Worm (Caenorhabditis elegans) whole organism, L3 larva: ENCODE results near the gene pals-39.

Experiments used
- aly-2 ChIP-seq: fragments of 150-350 bp; optimal IDR thresholded peaks from 2 replicates; lab custom pipeline; 2014; ENCODE audit warnings: missing biosample characterization, missing genetic modification characterization
- ceh-16 ChIP-seq: sonication (generic microtip); optimal IDR thresholded peaks from 2 replicates; lab custom pipeline; 2017; ENCODE audit warnings: missing biosample characterization, missing genetic modification characterization
- ceh-28 ChIP-seq: fragments of 150-350 bp; optimal IDR thresholded peaks from 2 replicates; lab custom pipeline; 2014; ENCODE audit warnings: missing biosample characterization, missing genetic modification reagents, missing genetic modification characterization
- ceh-9 ChIP-seq: sonication (generic microtip); optimal IDR thresholded peaks from 2 replicates; lab custom pipeline; 2018; ENCODE audit warnings: missing biosample characterization, missing genetic modification characterization
- daf-12 ChIP-seq: fragments of 150-350 bp; optimal IDR thresholded peaks from 2 replicates; lab custom pipeline; 2014; ENCODE audit warnings: missing biosample characterization, missing genetic modification reagents, missing genetic modification characterization
- egl-27 ChIP-seq: sonication (generic microtip); optimal IDR thresholded peaks from 4 replicates; lab custom pipeline; 2017; ENCODE audit warnings: missing biosample characterization, missing genetic modification reagents, missing genetic modification characterization
- elt-1 ChIP-seq: fragments of 150-350 bp; optimal IDR thresholded peaks from 2 replicates; lab custom pipeline; 2014; ENCODE audit warnings: missing biosample characterization, missing genetic modification characterization
- elt-2 ChIP-seq: sonication (generic microtip); optimal IDR thresholded peaks from 2 replicates; lab custom pipeline; 2016; ENCODE audit warnings: missing genetic modification reagents, mild to moderate bottlenecking, missing genetic modification characterization, missing compliant biosample characterization
- elt-3 ChIP-seq, 3 experiments: fragments of 150-350 bp in 1 of 3; sonication (generic microtip) in 2 of 3; optimal IDR thresholded peaks; 2 replicates in 2 of 3; 4 replicates in 1 of 3; lab custom pipeline; 2014 to 2017; ENCODE audit warnings: missing biosample characterization in 3 of 3, missing genetic modification characterization in 3 of 3
- eor-1 ChIP-seq, 2 experiments: fragments of 150-350 bp; optimal IDR thresholded peaks; 2 replicates each; lab custom pipeline; 2014 to 2018; ENCODE audit warnings: missing biosample characterization in 2 of 2, missing genetic modification characterization in 2 of 2
- fkh-2 ChIP-seq: fragments of 150-350 bp; optimal IDR thresholded peaks from 2 replicates; lab custom pipeline; 2014; ENCODE audit warnings: missing biosample characterization, missing genetic modification reagents, missing genetic modification characterization
- fos-1 ChIP-seq: fragments of 150-350 bp; optimal IDR thresholded peaks from 2 replicates; lab custom pipeline; 2014; ENCODE audit warnings: missing biosample characterization, missing genetic modification characterization
- hmg-11 ChIP-seq: sonication (generic microtip); optimal IDR thresholded peaks from 2 replicates; lab custom pipeline; 2016; ENCODE audit warnings: missing genetic modification characterization, missing compliant biosample characterization
- jun-1 ChIP-seq: fragments of 150-350 bp; optimal IDR thresholded peaks from 2 replicates; lab custom pipeline; 2014; ENCODE audit warnings: missing biosample characterization, missing genetic modification reagents, missing genetic modification characterization
- lin-39 ChIP-seq: fragments of 150-350 bp; optimal IDR thresholded peaks from 2 replicates; lab custom pipeline; 2018; ENCODE audit warnings: missing biosample characterization, missing genetic modification reagents, missing genetic modification characterization
- lsy-12 ChIP-seq: sonication (generic microtip); optimal IDR thresholded peaks from 2 replicates; lab custom pipeline; 2016; ENCODE audit warnings: mild to moderate bottlenecking, missing genetic modification characterization, missing compliant biosample characterization
- mdl-1 ChIP-seq: fragments of 150-350 bp; optimal IDR thresholded peaks from 2 replicates; lab custom pipeline; 2014; ENCODE audit warnings: missing biosample characterization, missing genetic modification characterization
- mml-1 ChIP-seq: fragments of 150-350 bp; sonication (generic microtip); optimal IDR thresholded peaks from 3 replicates; lab custom pipeline; 2014; ENCODE audit warnings: missing biosample characterization, missing genetic modification characterization
- nfya-1 ChIP-seq: sonication (generic microtip); optimal IDR thresholded peaks from 2 replicates; lab custom pipeline; 2017; ENCODE audit warnings: missing genetic modification characterization, mild to moderate bottlenecking, missing compliant biosample characterization, antibody characterized with exemption, moderate library complexity; ENCODE audit not compliant: insufficient read depth
- nhr-12 ChIP-seq: fragments of 150-350 bp; optimal IDR thresholded peaks from 2 replicates; lab custom pipeline; 2014; ENCODE audit warnings: missing biosample characterization, missing genetic modification characterization
- nhr-23 ChIP-seq: fragments of 150-350 bp; optimal IDR thresholded peaks from 2 replicates; lab custom pipeline; 2014; ENCODE audit warnings: missing biosample characterization, missing genetic modification reagents, missing genetic modification characterization
- nhr-25 ChIP-seq: sonication (generic microtip); optimal IDR thresholded peaks from 2 replicates; lab custom pipeline; 2017; ENCODE audit warnings: missing biosample characterization, missing genetic modification characterization
- nhr-28 ChIP-seq: fragments of 150-350 bp; optimal IDR thresholded peaks from 2 replicates; lab custom pipeline; 2014; ENCODE audit warnings: missing biosample characterization, missing genetic modification characterization
- nhr-76 ChIP-seq: fragments of 150-350 bp; sonication (generic microtip); optimal IDR thresholded peaks from 5 replicates; lab custom pipeline; 2014; ENCODE audit warnings: missing biosample characterization, missing genetic modification characterization
- nhr-77 ChIP-seq: fragments of 150-350 bp; optimal IDR thresholded peaks from 2 replicates; lab custom pipeline; 2014; ENCODE audit warnings: missing biosample characterization, missing genetic modification characterization
- pha-4 ChIP-seq: fragments of 150-350 bp; optimal IDR thresholded peaks from 2 replicates; lab custom pipeline; 2014; ENCODE audit warnings: missing biosample characterization, missing genetic modification reagents, missing genetic modification characterization
- pqm-1 ChIP-seq: fragments of 150-350 bp; optimal IDR thresholded peaks from 2 replicates; lab custom pipeline; 2017; ENCODE audit warnings: missing biosample characterization, missing genetic modification characterization, inconsistent platforms
- sea-2 ChIP-seq: fragments of 150-350 bp; sonication (generic microtip); optimal IDR thresholded peaks from 4 replicates; lab custom pipeline; 2014; ENCODE audit warnings: missing biosample characterization, missing genetic modification reagents, missing genetic modification characterization
- skn-1 ChIP-seq: fragments of 150-350 bp; optimal IDR thresholded peaks from 2 replicates; lab custom pipeline; 2014; ENCODE audit warnings: missing biosample characterization, missing genetic modification characterization
- snpc-4 ChIP-seq: fragments of 150-350 bp; optimal IDR thresholded peaks from 2 replicates; lab custom pipeline; 2014; ENCODE audit warnings: missing biosample characterization, missing genetic modification characterization
- tbx-2 ChIP-seq: sonication (generic microtip); optimal IDR thresholded peaks from 2 replicates; lab custom pipeline; 2016; ENCODE audit warnings: mild to moderate bottlenecking, missing genetic modification characterization, missing compliant biosample characterization
- unc-39 ChIP-seq: sonication (generic microtip); optimal IDR thresholded peaks from 4 replicates; lab custom pipeline; 2017; ENCODE audit warnings: missing biosample characterization, missing genetic modification characterization
- unc-62 ChIP-seq: fragments of 150-350 bp; sonication (generic microtip); optimal IDR thresholded peaks from 4 replicates; lab custom pipeline; 2014; ENCODE audit warnings: missing biosample characterization, missing genetic modification reagents, missing genetic modification characterization
- ztf-11 ChIP-seq: fragments of 150-350 bp; optimal IDR thresholded peaks from 2 replicates; lab custom pipeline; 2014; ENCODE audit warnings: missing biosample characterization, missing genetic modification characterization
- ztf-4 ChIP-seq: fragments of 150-350 bp; optimal IDR thresholded peaks from 2 replicates; lab custom pipeline; 2014; ENCODE audit warnings: missing biosample characterization, missing genetic modification characterization

The pals-39 gene

DNA sequence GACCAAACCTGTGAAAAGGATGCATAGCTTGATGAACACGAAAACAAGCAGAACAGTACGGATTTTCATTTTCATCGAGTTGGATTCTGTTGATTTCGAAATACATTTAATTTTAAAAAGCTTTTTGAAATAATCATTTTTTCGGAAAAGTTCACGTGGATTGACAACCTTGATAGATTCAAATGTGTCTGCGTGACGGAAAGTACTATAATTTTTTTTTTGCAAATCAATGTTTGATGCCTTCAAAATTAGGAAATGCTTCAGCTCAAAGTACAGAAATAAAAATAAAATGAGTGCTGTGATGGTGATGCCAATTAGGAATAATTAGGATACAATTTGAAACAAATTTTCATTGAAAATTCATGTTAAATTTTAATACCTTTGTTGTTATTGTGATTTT, 22.8 kb downstream of the pals-39 start, which contains the start of gene C54D10.4:
C54D10.4 (minus strand) TSS at position 101 of the 400 bp plus-strand sequence.
- TF ChIP-seq pha-4 (no peak), ceh-16 (tag; lab: Kevin White, UChicago) (no peak), unc-39 (tag; lab: Kevin White, UChicago) (no peak)

DNA sequence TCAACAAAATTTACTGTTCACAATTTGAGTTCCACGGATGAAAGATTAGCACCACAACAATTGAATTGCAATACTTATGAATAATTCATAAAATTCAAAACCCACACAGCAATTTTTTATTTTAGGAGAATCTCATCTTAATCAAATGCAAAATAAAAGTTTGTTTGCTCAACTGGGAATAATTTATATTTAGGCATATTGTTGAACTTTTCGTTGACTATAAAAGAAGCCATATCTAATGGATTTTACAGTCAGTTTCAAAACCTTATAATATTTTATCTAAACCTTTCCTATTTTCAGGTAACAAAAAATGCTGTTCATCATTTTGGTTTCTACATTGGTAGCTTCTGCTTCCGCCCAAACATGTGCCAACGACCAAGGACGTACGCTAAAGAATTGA, 25.4 kb downstream of the pals-39 start, which contains the start of gene C54D10.3:
C54D10.3 (plus strand) TSS at position 301 of the 400 bp plus-strand sequence.
- TF ChIP-seq elt-3 (tag; optimal IDR thresholded peaks at IDR 0.05; lab: Kevin White, UChicago) (no peak), tbx-2 (no peak), daf-12 (tag; lab: Kevin White, UChicago) (no peak), jun-1 (tag; lab: Kevin White, UChicago) (no peak), nhr-12 (tag; lab: Kevin White, UChicago) (no peak), fkh-2 (tag; lab: Kevin White, UChicago) (no peak), unc-62 (no peak), lsy-12 (tag; lab: Kevin White, UChicago) (no peak), nfya-1 (tag; lab: Kevin White, UChicago) (no peak), snpc-4 (no peak), ceh-16 (tag; lab: Kevin White, UChicago) (no peak), skn-1 (tag; lab: Kevin White, UChicago) (no peak), nhr-23 (tag; lab: Kevin White, UChicago) (no peak), fos-1 (no peak), mml-1 (tag; lab: Kevin White, UChicago) (no peak), aly-2 (no peak), ztf-4 (tag; lab: Kevin White, UChicago) (no peak)

ce11 chrV:12417277-12417676, 26.4 kb downstream of the pals-39 start, which contains the start of gene cdr-3:
cdr-3 (minus strand) TSS chrV:12417377.
- TF ChIP-seq pha-4 = no peak
- TF ChIP-seq ztf-4 (tag; lab: Kevin White, UChicago) = no peak
- no peak for TF ChIP-seq nhr-77 (tag; lab: Kevin White, UChicago)
- TF ChIP-seq eor-1 (tag; optimal IDR thresholded peaks at IDR 0.05; lab: Kevin White, UChicago) = no peak
- no peak for TF ChIP-seq nhr-76 (tag; lab: Kevin White, UChicago)
- TF ChIP-seq fos-1 = no peak
- no peak for TF ChIP-seq nhr-12 (tag; lab: Kevin White, UChicago)
- TF ChIP-seq nhr-28 (tag; lab: Kevin White, UChicago) = no peak
- no peak for TF ChIP-seq fkh-2 (tag; lab: Kevin White, UChicago)

DNA sequence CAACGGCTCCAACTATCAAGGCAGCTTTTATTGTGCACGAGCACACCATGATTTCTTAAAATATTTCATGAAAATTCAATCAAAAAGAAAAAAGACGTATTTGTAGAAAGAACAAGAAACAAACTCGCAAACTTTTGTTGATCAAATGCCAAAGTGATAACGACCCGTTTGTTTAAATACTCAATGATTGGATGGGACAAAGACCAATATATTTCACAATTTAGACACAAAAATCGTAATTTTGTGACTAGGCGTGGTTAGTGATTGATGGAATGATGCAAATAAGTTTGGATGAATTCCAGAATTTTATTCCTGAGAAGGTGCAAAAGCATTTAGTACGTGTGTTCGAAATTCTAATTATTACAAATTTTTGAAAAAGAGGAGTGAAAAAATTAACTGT, 28.0 kb downstream of the pals-39 start, which contains the start of gene cdr-2:
cdr-2 (minus strand) TSS at position 54 of the 400 bp plus-strand sequence.
- TF ChIP-seq ztf-4 (tag; lab: Kevin White, UChicago) (no peak), elt-2 (tag; lab: Kevin White, UChicago) (peak; percentile 78), unc-39 (tag; lab: Kevin White, UChicago) (no peak), nhr-23 (tag; lab: Kevin White, UChicago) (no peak), unc-62 (no peak), eor-1 (tag; optimal IDR thresholded peaks at IDR 0.05; lab: Kevin White, UChicago) (no peak), pqm-1 (tag; lab: Kevin White, UChicago) (peak; percentile 79), elt-1 (no peak), mml-1 (tag; lab: Kevin White, UChicago) (no peak), hmg-11 (no peak), nhr-25 (no peak), egl-27 (no peak), ceh-28 (no peak), fos-1 (no peak), ceh-9 (tag; lab: Kevin White, UChicago) (no peak), nhr-77 (tag; lab: Kevin White, UChicago) (no peak)

- TF ChIP-seq elt-3 (tag; optimal IDR thresholded peaks at IDR 0.05; lab: Kevin White, UChicago) (no peak), skn-1 (tag; lab: Kevin White, UChicago) (peak; percentile 51), ztf-11 (tag; lab: Kevin White, UChicago) (no peak), sea-2 (no peak), mdl-1 (no peak), pqm-1 (tag; lab: Kevin White, UChicago) (peak; percentile 55), nhr-77 (tag; lab: Kevin White, UChicago) (no peak), pha-4 (peak; percentile 15), ceh-9 (tag; lab: Kevin White, UChicago) (no peak), daf-12 (tag; lab: Kevin White, UChicago) (no peak), elt-2 (tag; lab: Kevin White, UChicago) (peak; percentile 62), lin-39 (no peak)
- TF ChIP-seq, all 47 proteins: peak for 4
Measured at ce11 chrV:12414362-12414761, 29.3 kb downstream of the pals-39 start.
